Worm (Caenorhabditis elegans) whole organism, L3 larva: Measurements from ENCODE around the gene dnj-1.
A peak's percentile ranks its signal among the peaks of the same experiment; 100 is the strongest.

Experiments
- ZK546.5 ChIP-seq: sonication (generic microtip); optimal IDR thresholded peaks from 2 replicates; lab custom pipeline; 2017; ENCODE audit warnings: missing biosample characterization, missing genetic modification characterization
- ama-1 ChIP-seq: fragments of 150-350 bp; optimal IDR thresholded peaks from 2 replicates; lab custom pipeline; 2018
- ceh-16 ChIP-seq: sonication (generic microtip); optimal IDR thresholded peaks from 2 replicates; lab custom pipeline; 2017; ENCODE audit warnings: missing biosample characterization, missing genetic modification characterization
- ceh-28 ChIP-seq: fragments of 150-350 bp; optimal IDR thresholded peaks from 2 replicates; lab custom pipeline; 2014; ENCODE audit warnings: missing biosample characterization, missing genetic modification reagents, missing genetic modification characterization
- ceh-9 ChIP-seq: sonication (generic microtip); optimal IDR thresholded peaks from 2 replicates; lab custom pipeline; 2018; ENCODE audit warnings: missing biosample characterization, missing genetic modification characterization
- daf-12 ChIP-seq: fragments of 150-350 bp; optimal IDR thresholded peaks from 2 replicates; lab custom pipeline; 2014; ENCODE audit warnings: missing biosample characterization, missing genetic modification reagents, missing genetic modification characterization
- elt-1 ChIP-seq: fragments of 150-350 bp; optimal IDR thresholded peaks from 2 replicates; lab custom pipeline; 2014; ENCODE audit warnings: missing biosample characterization, missing genetic modification characterization
- elt-2 ChIP-seq: sonication (generic microtip); optimal IDR thresholded peaks from 2 replicates; lab custom pipeline; 2016; ENCODE audit warnings: missing genetic modification reagents, mild to moderate bottlenecking, missing genetic modification characterization, missing compliant biosample characterization
- eor-1 ChIP-seq, 2 experiments: fragments of 150-350 bp; optimal IDR thresholded peaks; 2 replicates each; lab custom pipeline; 2014 to 2018; ENCODE audit warnings: missing biosample characterization in 2 of 2, missing genetic modification characterization in 2 of 2
- fkh-10 ChIP-seq: sonication (generic microtip); optimal IDR thresholded peaks from 2 replicates; lab custom pipeline; 2017; ENCODE audit warnings: missing biosample characterization, missing genetic modification reagents, missing genetic modification characterization
- fkh-2 ChIP-seq: fragments of 150-350 bp; optimal IDR thresholded peaks from 2 replicates; lab custom pipeline; 2014; ENCODE audit warnings: missing biosample characterization, missing genetic modification reagents, missing genetic modification characterization
- fos-1 ChIP-seq: fragments of 150-350 bp; optimal IDR thresholded peaks from 2 replicates; lab custom pipeline; 2014; ENCODE audit warnings: missing biosample characterization, missing genetic modification characterization
- hmg-11 ChIP-seq: sonication (generic microtip); optimal IDR thresholded peaks from 2 replicates; lab custom pipeline; 2016; ENCODE audit warnings: missing genetic modification characterization, missing compliant biosample characterization
- lin-15B ChIP-seq: fragments of 150-350 bp; optimal IDR thresholded peaks from 2 replicates; lab custom pipeline; 2014; ENCODE audit warnings: missing biosample characterization, missing genetic modification characterization
- lin-39 ChIP-seq: fragments of 150-350 bp; optimal IDR thresholded peaks from 2 replicates; lab custom pipeline; 2018; ENCODE audit warnings: missing biosample characterization, missing genetic modification reagents, missing genetic modification characterization
- lsy-12 ChIP-seq: sonication (generic microtip); optimal IDR thresholded peaks from 2 replicates; lab custom pipeline; 2016; ENCODE audit warnings: mild to moderate bottlenecking, missing genetic modification characterization, missing compliant biosample characterization
- mdl-1 ChIP-seq: fragments of 150-350 bp; optimal IDR thresholded peaks from 2 replicates; lab custom pipeline; 2014; ENCODE audit warnings: missing biosample characterization, missing genetic modification characterization
- mml-1 ChIP-seq: fragments of 150-350 bp; sonication (generic microtip); optimal IDR thresholded peaks from 3 replicates; lab custom pipeline; 2014; ENCODE audit warnings: missing biosample characterization, missing genetic modification characterization
- nfya-1 ChIP-seq: sonication (generic microtip); optimal IDR thresholded peaks from 2 replicates; lab custom pipeline; 2017; ENCODE audit warnings: missing genetic modification characterization, mild to moderate bottlenecking, missing compliant biosample characterization, antibody characterized with exemption, moderate library complexity; ENCODE audit not compliant: insufficient read depth
- nhr-11 ChIP-seq: fragments of 150-350 bp; optimal IDR thresholded peaks from 2 replicates; lab custom pipeline; 2014; ENCODE audit warnings: missing biosample characterization, missing genetic modification characterization
- nhr-12 ChIP-seq: fragments of 150-350 bp; optimal IDR thresholded peaks from 2 replicates; lab custom pipeline; 2014; ENCODE audit warnings: missing biosample characterization, missing genetic modification characterization
- nhr-23 ChIP-seq: fragments of 150-350 bp; optimal IDR thresholded peaks from 2 replicates; lab custom pipeline; 2014; ENCODE audit warnings: missing biosample characterization, missing genetic modification reagents, missing genetic modification characterization
- nhr-237 ChIP-seq: fragments of 150-350 bp; optimal IDR thresholded peaks from 2 replicates; lab custom pipeline; 2014; ENCODE audit warnings: missing biosample characterization, missing genetic modification characterization
- nhr-25 ChIP-seq: sonication (generic microtip); optimal IDR thresholded peaks from 2 replicates; lab custom pipeline; 2017; ENCODE audit warnings: missing biosample characterization, missing genetic modification characterization
- nhr-28 ChIP-seq: fragments of 150-350 bp; optimal IDR thresholded peaks from 2 replicates; lab custom pipeline; 2014; ENCODE audit warnings: missing biosample characterization, missing genetic modification characterization
- nhr-43 ChIP-seq: sonication (generic microtip); optimal IDR thresholded peaks from 2 replicates; lab custom pipeline; 2016; ENCODE audit warnings: mild to moderate bottlenecking, missing genetic modification characterization, missing compliant biosample characterization; ENCODE audit not compliant: poor library complexity, severe bottlenecking
- nhr-77 ChIP-seq: fragments of 150-350 bp; optimal IDR thresholded peaks from 2 replicates; lab custom pipeline; 2014; ENCODE audit warnings: missing biosample characterization, missing genetic modification characterization
- pha-4 ChIP-seq: fragments of 150-350 bp; optimal IDR thresholded peaks from 2 replicates; lab custom pipeline; 2014; ENCODE audit warnings: missing biosample characterization, missing genetic modification reagents, missing genetic modification characterization
- sea-2 ChIP-seq: fragments of 150-350 bp; sonication (generic microtip); optimal IDR thresholded peaks from 4 replicates; lab custom pipeline; 2014; ENCODE audit warnings: missing biosample characterization, missing genetic modification reagents, missing genetic modification characterization
- skn-1 ChIP-seq: fragments of 150-350 bp; optimal IDR thresholded peaks from 2 replicates; lab custom pipeline; 2014; ENCODE audit warnings: missing biosample characterization, missing genetic modification characterization
- snpc-4 ChIP-seq: fragments of 150-350 bp; optimal IDR thresholded peaks from 2 replicates; lab custom pipeline; 2014; ENCODE audit warnings: missing biosample characterization, missing genetic modification characterization
- unc-39 ChIP-seq: sonication (generic microtip); optimal IDR thresholded peaks from 4 replicates; lab custom pipeline; 2017; ENCODE audit warnings: missing biosample characterization, missing genetic modification characterization
- unc-62 ChIP-seq: fragments of 150-350 bp; sonication (generic microtip); optimal IDR thresholded peaks from 4 replicates; lab custom pipeline; 2014; ENCODE audit warnings: missing biosample characterization, missing genetic modification reagents, missing genetic modification characterization
- zag-1 ChIP-seq: fragments of 150-350 bp; optimal IDR thresholded peaks from 2 replicates; lab custom pipeline; 2014; ENCODE audit warnings: missing biosample characterization, missing genetic modification characterization
- ztf-4 ChIP-seq: fragments of 150-350 bp; optimal IDR thresholded peaks from 2 replicates; lab custom pipeline; 2014; ENCODE audit warnings: missing biosample characterization, missing genetic modification characterization

dnj-1 gene

ce11 chrIV:11314885-11315284 lies 16.0 kb downstream of the dnj-1 start, which contains the start of the genes B0035.3, B0035.22 and pfd-4:
B0035.3 (minus strand) TSS chrIV:11314998.
B0035.22 (plus strand) TSS chrIV:11315153.
pfd-4 (plus strand) TSS chrIV:11315207.
- peak; percentile 18 for TF ChIP-seq snpc-4 (tag; lab: Kevin White, UChicago)
- TF ChIP-seq ama-1 (lab: Kevin White, UChicago): no peak
- TF ChIP-seq ceh-28 (tag; lab: Kevin White, UChicago): no peak
- no peak for TF ChIP-seq mml-1 (tag; lab: Kevin White, UChicago)
- TF ChIP-seq nhr-28 (tag; lab: Kevin White, UChicago): no peak
- TF ChIP-seq unc-39 (tag; lab: Kevin White, UChicago): no peak
- TF ChIP-seq ztf-4 (tag; lab: Kevin White, UChicago): no peak
- TF ChIP-seq pha-4: peak; percentile 60
- TF ChIP-seq elt-2 (tag; lab: Kevin White, UChicago): no peak
- TF ChIP-seq lin-15B (tag; lab: Kevin White, UChicago): peak; percentile 85
- TF ChIP-seq ceh-16: no peak
- TF ChIP-seq nfya-1 (tag; lab: Kevin White, UChicago): peak; percentile 62
- TF ChIP-seq zag-1 (tag; lab: Kevin White, UChicago): no peak
- peak; percentile 25 for TF ChIP-seq hmg-11 (tag; lab: Kevin White, UChicago)
- no peak for TF ChIP-seq sea-2 (GFP tag; lab: Kevin White, UChicago)
- no peak for TF ChIP-seq ZK546.5 (tag; lab: Kevin White, UChicago)
- TF ChIP-seq mdl-1 (tag; lab: Kevin White, UChicago): no peak
- no peak for TF ChIP-seq ceh-9
- TF ChIP-seq nhr-237 (tag; lab: Kevin White, UChicago): no peak
- TF ChIP-seq nhr-43: peak; percentile 68
- TF ChIP-seq nhr-23 (tag; lab: Kevin White, UChicago): peak; percentile 63
- peak; percentile 3 for TF ChIP-seq nhr-25 (tag; lab: Kevin White, UChicago)
- TF ChIP-seq fos-1: no peak
- no peak for TF ChIP-seq nhr-77

DNA sequence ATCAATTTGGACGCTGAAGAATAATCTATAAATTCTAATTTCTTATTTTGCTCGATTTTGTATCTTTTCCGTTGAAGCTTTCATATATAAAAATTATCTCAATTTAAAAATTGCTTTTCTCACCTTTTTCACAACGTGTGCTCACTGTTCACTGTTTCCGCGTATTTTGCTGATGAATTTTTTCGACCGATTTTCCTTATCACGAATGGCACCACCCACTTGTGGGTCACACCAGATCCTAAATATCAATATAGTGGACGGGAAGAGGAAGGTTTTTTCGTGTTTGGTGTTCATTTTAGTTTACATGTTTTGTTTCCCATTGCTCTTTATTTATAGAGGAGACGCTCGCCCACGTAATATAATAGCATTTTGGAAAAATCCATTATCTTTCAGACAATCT lies 16.9 kb downstream of the dnj-1 start:
- TF ChIP-seq unc-62 (GFP tag; lab: Kevin White, UChicago): no peak
- no peak for TF ChIP-seq fkh-2 (tag; lab: Kevin White, UChicago)
- no peak for TF ChIP-seq unc-39 (tag; lab: Kevin White, UChicago)
- TF ChIP-seq ama-1 (lab: Kevin White, UChicago): no peak
- no peak for TF ChIP-seq elt-2 (tag; lab: Kevin White, UChicago)
- TF ChIP-seq daf-12 (tag; lab: Kevin White, UChicago): no peak
- TF ChIP-seq elt-1 (tag; lab: Kevin White, UChicago): no peak
- TF ChIP-seq lsy-12 (tag; lab: Kevin White, UChicago): no peak
- TF ChIP-seq nhr-237 (tag; lab: Kevin White, UChicago): no peak
- TF ChIP-seq nfya-1 (tag; lab: Kevin White, UChicago): no peak
- TF ChIP-seq nhr-12 (tag; lab: Kevin White, UChicago): no peak
- TF ChIP-seq ZK546.5 (tag; lab: Kevin White, UChicago): no peak
- TF ChIP-seq zag-1 (tag; lab: Kevin White, UChicago): no peak
- TF ChIP-seq mdl-1 (tag; lab: Kevin White, UChicago): no peak
- no peak for TF ChIP-seq ceh-9
- no peak for TF ChIP-seq nhr-11 (tag; lab: Kevin White, UChicago)
- no peak for TF ChIP-seq hmg-11 (tag; lab: Kevin White, UChicago)
- no peak for TF ChIP-seq lin-39

ce11 chrIV:11316106-11316505 lies 17.3 kb downstream of the dnj-1 start:
- no peak for TF ChIP-seq eor-1 (tag; optimal IDR thresholded peaks at IDR 0.05; lab: Kevin White, UChicago)
- peak; percentile 81 for TF ChIP-seq skn-1 (tag; lab: Kevin White, UChicago)
- no peak for TF ChIP-seq fkh-2 (tag; lab: Kevin White, UChicago)
- TF ChIP-seq fkh-10 (GFP tag; lab: Kevin White, UChicago): no peak
- no peak for TF ChIP-seq lsy-12 (tag; lab: Kevin White, UChicago)
- no peak for TF ChIP-seq nhr-237 (tag; lab: Kevin White, UChicago)
- TF ChIP-seq, all 47 proteins: peak for 1

DNA sequence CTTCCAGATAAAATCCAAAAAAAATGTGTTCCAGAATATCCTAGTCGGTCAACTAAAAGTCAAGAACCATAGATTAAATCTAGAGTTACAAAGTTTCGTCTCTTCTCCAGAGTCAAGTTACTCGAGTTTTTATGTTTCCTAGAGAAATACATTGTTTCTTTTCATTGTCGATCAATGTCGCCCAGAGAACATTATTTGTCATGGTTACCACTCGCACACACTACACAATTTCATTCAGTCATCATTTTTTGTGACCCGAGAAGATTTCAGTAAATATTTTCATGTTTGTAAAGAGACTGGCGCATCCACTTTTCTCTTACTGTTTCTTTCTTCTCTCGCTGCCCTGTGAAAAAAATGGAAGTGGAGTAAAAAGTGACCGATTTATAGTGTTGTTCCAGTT lies 17.8 kb downstream of the dnj-1 start:
- TF ChIP-seq fos-1 (no peak), daf-12 (tag; lab: Kevin White, UChicago) (no peak), pha-4 (peak; percentile 57), mml-1 (tag; lab: Kevin White, UChicago) (no peak), eor-1 (tag; optimal IDR thresholded peaks at IDR 0.05; lab: Kevin White, UChicago) (no peak)
